Fruit fly (Drosophila melanogaster): ENCODE results near the gene CG3603.

DNA sequence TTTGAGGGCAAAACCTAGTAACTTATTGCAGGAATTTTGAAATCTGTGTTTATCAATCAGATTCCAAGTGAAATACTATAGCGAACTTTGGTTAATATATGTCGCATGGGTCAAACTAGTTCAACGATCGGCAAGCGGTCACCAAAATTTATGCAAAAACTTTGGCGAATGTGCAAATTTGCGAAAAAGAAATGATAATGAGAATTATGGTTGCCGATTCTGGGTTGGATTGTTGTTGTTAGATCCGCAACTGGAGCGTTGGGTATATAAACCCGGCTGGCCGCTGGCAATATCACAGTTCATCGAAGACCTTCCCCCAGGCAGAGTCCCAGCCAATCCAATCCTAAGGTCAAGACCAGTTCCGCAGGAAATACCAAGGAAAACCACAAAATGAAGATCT lies 4.7 kb upstream of the CG3603 start, which contains the start of gene CG14422:
- TF ChIP-seq psq (optimal IDR thresholded peaks at IDR 0.05) (no peak), CG8478 (optimal IDR thresholded peaks at IDR 0.05) (no peak), usp (GFP tag; optimal IDR thresholded peaks at IDR 0.05) (no peak)
